Fruit fly (Drosophila melanogaster): ENCODE measurements around the gene Set.
A peak's percentile ranks its signal among the peaks of the same experiment; 100 is the strongest.

The Set gene

dm6 chr3R:15277926-15278869, 14.8 kb downstream of the Set start, which contains the start of the genes MRG15 and Tm1 (continued):
- TF ChIP-seq CG13287 (GFP tag; IDR thresholded peaks at IDR 0.05; ENCODE audit: partially characterized antibody) (peak; percentile 72), vnd (GFP tag; IDR thresholded peaks at IDR 0.05; ENCODE audit: partially characterized antibody) (peak; percentile 57; the same call in 1 of the 3 replicates), CG7372 (GFP tag; IDR thresholded peaks at IDR 0.05) (no peak), psq (GFP tag; optimal IDR thresholded peaks at IDR 0.05) (no peak), CG3281 (GFP tag; optimal IDR thresholded peaks at IDR 0.05) (no peak), danr (GFP tag; IDR thresholded peaks at IDR 0.05) (no peak), sug (tag; optimal IDR thresholded peaks at IDR 0.05) (peak; percentile 10), br (optimal IDR thresholded peaks at IDR 0.05) (no peak), Gsc (GFP tag; IDR thresholded peaks at IDR 0.05) (no peak), cas (GFP tag; IDR thresholded peaks at IDR 0.05) (no peak), lbe (GFP tag; optimal IDR thresholded peaks at IDR 0.05) (no peak), slp2 (GFP tag; optimal IDR thresholded peaks at IDR 0.05) (peak; percentile 14), h (optimal IDR thresholded peaks at IDR 0.05) (no peak), tgo (GFP tag; IDR thresholded peaks at IDR 0.05) (no peak), CG18599 (GFP tag; optimal IDR thresholded peaks at IDR 0.05) (no peak), zen2 (GFP tag; IDR thresholded peaks at IDR 0.05; ENCODE audit: partially characterized antibody) (peak; percentile 63; the same call in 1 of the 3 replicates), pzg (GFP tag; optimal IDR thresholded peaks at IDR 0.05) (peak; percentile 55), Dad (GFP tag; optimal IDR thresholded peaks at IDR 0.05) (peak; percentile 16), CG11504 (tag; optimal IDR thresholded peaks at IDR 0.05) (no peak), Meics (GFP tag; optimal IDR thresholded peaks at IDR 0.05) (no peak), CG9727 (GFP tag; optimal IDR thresholded peaks at IDR 0.05) (peak; percentile 12), Spps (tag; optimal IDR thresholded peaks at IDR 0.05) (no peak), CG4617 (GFP tag; optimal IDR thresholded peaks at IDR 0.05; ENCODE audit: borderline replicate concordance) (peak; percentile 51), CG10979 (tag; optimal IDR thresholded peaks at IDR 0.05) (no peak), CG6272 (GFP tag; IDR thresholded peaks at IDR 0.05) (no peak), CG17568 (GFP tag; optimal IDR thresholded peaks at IDR 0.05) (no peak), CG10543 (GFP tag; optimal IDR thresholded peaks at IDR 0.05) (no peak), hth (optimal IDR thresholded peaks at IDR 0.05) (no peak), CTCF (GFP tag; optimal IDR thresholded peaks at IDR 0.05) (no peak), CG5180 (GFP tag; optimal IDR thresholded peaks at IDR 0.05) (no peak), D19B (GFP tag; optimal IDR thresholded peaks at IDR 0.05) (peak; percentile 99), maf-S (GFP tag; optimal IDR thresholded peaks at IDR 0.05) (no peak), Pdp1 (GFP tag; optimal IDR thresholded peaks at IDR 0.05) (peak in 1 of 2 experiments; percentile 95), Dll (GFP tag; IDR thresholded peaks at IDR 0.05; ENCODE audit: partially characterized antibody) (peak; percentile 71), sc (optimal IDR thresholded peaks at IDR 0.05) (no peak), sc (GFP tag; optimal IDR thresholded peaks at IDR 0.05) (no peak), CG13296 (GFP tag; optimal IDR thresholded peaks at IDR 0.05) (no peak), dan (GFP tag; IDR thresholded peaks at IDR 0.05) (no peak), tap (tag; optimal IDR thresholded peaks at IDR 0.05) (no peak), Scr (GFP tag; IDR thresholded peaks at IDR 0.05; ENCODE audit: partially characterized antibody) (peak; percentile 73), MESR4 (GFP tag; optimal IDR thresholded peaks at IDR 0.05) (peak; percentile 49), tna (GFP tag; IDR thresholded peaks at IDR 0.05; ENCODE audit: partially characterized antibody) (peak; percentile 58), Dp (GFP tag; optimal IDR thresholded peaks at IDR 0.05) (peak; percentile 88), CG32772 (GFP tag; IDR thresholded peaks at IDR 0.05) (no peak), zfh2 (GFP tag; optimal IDR thresholded peaks at IDR 0.05) (no peak), CG18764 (GFP tag; optimal IDR thresholded peaks at IDR 0.05) (no peak), nmo (GFP tag; optimal IDR thresholded peaks at IDR 0.05) (peak; percentile 9), CG4424 (GFP tag; optimal IDR thresholded peaks at IDR 0.05) (no peak), Sry-δ (GFP tag; optimal IDR thresholded peaks at IDR 0.05) (peak; percentile 37), Dref (GFP tag; IDR thresholded peaks at IDR 0.05) (peak; percentile 77)

Measured in whole organism, embryonic.